Worm (Caenorhabditis elegans): ENCODE results near the gene F16H6.7.

ce11 chrV:18212848-18213247, 3.9 kb upstream of the F16H6.7 start:
- TF ChIP-seq W03F9.2 (tag; optimal IDR thresholded peaks at IDR 0.05) = no peak
- no peak for TF ChIP-seq him-1 (tag; optimal IDR thresholded peaks at IDR 0.05)

All from whole organism, L4/young adult.